Worm (Caenorhabditis elegans): Measurements from ENCODE around the gene ZK945.8.

ZK945.8 gene

DNA sequence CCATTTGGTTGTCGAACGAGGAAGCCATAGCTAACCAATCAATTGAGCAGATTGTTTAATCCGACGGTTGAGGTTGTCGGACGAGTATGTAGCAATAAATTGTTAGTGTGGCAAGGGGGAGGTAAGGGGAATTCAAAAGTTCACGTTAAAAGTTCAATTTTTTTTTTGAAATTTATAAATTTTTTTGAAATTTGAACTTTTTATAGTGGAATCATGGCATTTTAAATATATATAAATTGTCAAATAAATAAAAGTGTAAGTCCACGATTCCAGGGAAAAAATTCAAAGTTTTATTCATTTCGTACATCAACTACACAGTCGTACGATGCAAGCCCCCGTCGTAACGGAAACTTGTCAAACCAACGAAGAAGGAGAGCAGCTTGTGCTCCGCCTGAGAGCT, at the start of gene ZK945.8, which contains the start of gene ZK945.7:
TSS of gene ZK945.8 (plus strand) at position 275 of the 400 bp plus-strand sequence.
TSS of gene ZK945.7 (minus strand) at position 101 of the 400 bp plus-strand sequence.
- TF ChIP-seq npax-4 (tag; optimal IDR thresholded peaks at IDR 0.05) = no peak
- no peak for TF ChIP-seq gmeb-2 (tag; optimal IDR thresholded peaks at IDR 0.05)
- no peak for TF ChIP-seq mec-3 (tag; optimal IDR thresholded peaks at IDR 0.05; ENCODE audit: borderline replicate concordance)
- TF ChIP-seq unc-86 (tag; optimal IDR thresholded peaks at IDR 0.05) = no peak
- TF ChIP-seq nhr-11 (tag; optimal IDR thresholded peaks at IDR 0.05) = no peak
- no peak for TF ChIP-seq eyg-1 (tag; optimal IDR thresholded peaks at IDR 0.05)
- TF ChIP-seq pat-9 (tag; optimal IDR thresholded peaks at IDR 0.05) = no peak
- TF ChIP-seq pag-3 (tag; optimal IDR thresholded peaks at IDR 0.05; ENCODE audit: borderline replicate concordance) = no peak
- no peak for TF ChIP-seq unc-55 (GFP tag; optimal IDR thresholded peaks at IDR 0.05)
- TF ChIP-seq ceh-14 (tag; optimal IDR thresholded peaks at IDR 0.05) = no peak
- no peak for TF ChIP-seq syd-9 (tag; optimal IDR thresholded peaks at IDR 0.05)
- no peak for TF ChIP-seq K02D7.2 (tag; optimal IDR thresholded peaks at IDR 0.05)
- TF ChIP-seq ceh-18 (tag; optimal IDR thresholded peaks at IDR 0.05) = no peak
- TF ChIP-seq unc-42 (tag; optimal IDR thresholded peaks at IDR 0.05) = no peak
- no peak for TF ChIP-seq lin-11 (tag; optimal IDR thresholded peaks at IDR 0.05)
- no peak for TF ChIP-seq che-1 (tag; optimal IDR thresholded peaks at IDR 0.05)
- TF ChIP-seq elt-2 (tag; optimal IDR thresholded peaks at IDR 0.05) = no peak
- TF ChIP-seq ceh-45 (GFP tag; IDR thresholded peaks at IDR 0.05) = no peak
- TF ChIP-seq ama-1 (optimal IDR thresholded peaks at IDR 0.05) = no peak

- no peak for TF ChIP-seq ceh-34 (tag; optimal IDR thresholded peaks at IDR 0.05)
- peak; percentile 85 for TF ChIP-seq unc-42 (tag; optimal IDR thresholded peaks at IDR 0.05)
Measured at ce11 chrII:10060508-10060907, 47.9 kb upstream of the ZK945.8 start, which contains the start of gene stg-1. TSS of gene stg-1 (minus strand) at chrII:10060660.

ce11 chrII:10065472-10065871, 43.0 kb upstream of the ZK945.8 start:
- TF ChIP-seq ceh-6 (GFP tag; optimal IDR thresholded peaks at IDR 0.05) (peak; percentile 42), nfya-1 (tag; optimal IDR thresholded peaks at IDR 0.05) (peak; percentile 11), pat-9 (tag; optimal IDR thresholded peaks at IDR 0.05) (no peak), tbx-2 (tag; optimal IDR thresholded peaks at IDR 0.05) (peak; percentile 4)

- no peak for TF ChIP-seq hlh-15 (tag; optimal IDR thresholded peaks at IDR 0.05)
- no peak for TF ChIP-seq unc-3 (GFP tag; conservative IDR thresholded peaks at IDR 0.05)
- TF ChIP-seq unc-3 (tag; optimal IDR thresholded peaks at IDR 0.05) = no peak
- TF ChIP-seq elt-2 (tag; optimal IDR thresholded peaks at IDR 0.05) = no peak
- no peak for TF ChIP-seq odd-2 (tag; optimal IDR thresholded peaks at IDR 0.05)
- no peak for TF ChIP-seq ceh-30 (tag; optimal IDR thresholded peaks at IDR 0.05)
- no peak for TF ChIP-seq zip-5 (tag; optimal IDR thresholded peaks at IDR 0.05)
- TF ChIP-seq nhr-11 (tag; optimal IDR thresholded peaks at IDR 0.05) = no peak
- TF ChIP-seq pag-3 (tag; optimal IDR thresholded peaks at IDR 0.05; ENCODE audit: borderline replicate concordance) = no peak
- no peak for TF ChIP-seq lim-6 (tag; optimal IDR thresholded peaks at IDR 0.05)
- TF ChIP-seq unc-86 (tag; optimal IDR thresholded peaks at IDR 0.05) = no peak
- no peak for TF ChIP-seq dmd-4 (tag; optimal IDR thresholded peaks at IDR 0.05; ENCODE audit: borderline replicate concordance)
- TF ChIP-seq mec-3 (tag; optimal IDR thresholded peaks at IDR 0.05; ENCODE audit: borderline replicate concordance) = no peak
- no peak for TF ChIP-seq fkh-6 (tag; optimal IDR thresholded peaks at IDR 0.05)
- TF ChIP-seq ceh-24 (tag; optimal IDR thresholded peaks at IDR 0.05) = no peak
- TF ChIP-seq ets-4 (tag; optimal IDR thresholded peaks at IDR 0.05) = no peak
- no peak for TF ChIP-seq hlh-8 (tag; optimal IDR thresholded peaks at IDR 0.05)
- no peak for TF ChIP-seq syd-9 (tag; optimal IDR thresholded peaks at IDR 0.05)
- TF ChIP-seq ceh-19 (GFP tag; optimal IDR thresholded peaks at IDR 0.05) = no peak
Measured at ce11 chrII:10067817-10068216, 40.6 kb upstream of the ZK945.8 start, which contains the start of gene die-1. TSS of gene die-1 (minus strand) at chrII:10067917.

ce11 chrII:10073986-10074385, 34.5 kb upstream of the ZK945.8 start:
- no peak for TF ChIP-seq syd-9 (tag; optimal IDR thresholded peaks at IDR 0.05)
- no peak for TF ChIP-seq pag-3 (tag; optimal IDR thresholded peaks at IDR 0.05; ENCODE audit: borderline replicate concordance)
- TF ChIP-seq dmd-4 (tag; optimal IDR thresholded peaks at IDR 0.05; ENCODE audit: borderline replicate concordance) = no peak
- TF ChIP-seq F13H6.1 (tag; optimal IDR thresholded peaks at IDR 0.05) = no peak
- no peak for TF ChIP-seq ceh-30 (tag; optimal IDR thresholded peaks at IDR 0.05)

Data from whole organism, late embryonic.